Worm (Caenorhabditis elegans) whole organism, L1 larva: ENCODE data around the gene T19H12.2.

Experiments
- ama-1 ChIP-seq: fragments of 150-350 bp; optimal IDR thresholded peaks from 2 replicates; lab custom pipeline; 2014
- lin-35 ChIP-seq, 2 experiments: fragments of 150-350 bp; optimal IDR thresholded peaks; 2 replicates each; lab custom pipeline; 2014; ENCODE audit warnings: missing biosample characterization in 2 of 2, missing genetic modification characterization in 2 of 2, missing genetic modification reagents in 2 of 2
- lir-3 ChIP-seq: sonication (generic microtip); optimal IDR thresholded peaks from 2 replicates; lab custom pipeline; 2016; ENCODE audit warnings: mild to moderate bottlenecking, missing genetic modification characterization, moderate library complexity, missing compliant biosample characterization; ENCODE audit not compliant: poor library complexity
- nhr-11 ChIP-seq: fragments of 150-350 bp; optimal IDR thresholded peaks from 2 replicates; lab custom pipeline; 2014; ENCODE audit warnings: missing biosample characterization, missing genetic modification characterization
- nhr-12 ChIP-seq: sonication (generic microtip); optimal IDR thresholded peaks from 2 replicates; lab custom pipeline; 2017; ENCODE audit warnings: missing biosample characterization, missing genetic modification characterization
- nhr-20 ChIP-seq: sonication (generic microtip); optimal IDR thresholded peaks from 2 replicates; lab custom pipeline; 2016; ENCODE audit warnings: mild to moderate bottlenecking, missing genetic modification characterization, missing compliant biosample characterization
- pqm-1 ChIP-seq: sonication (generic microtip); optimal IDR thresholded peaks from 3 replicates; lab custom pipeline; 2017; ENCODE audit warnings: missing biosample characterization, missing genetic modification characterization
- unc-62 ChIP-seq: fragments of 150-350 bp; optimal IDR thresholded peaks from 2 replicates; lab custom pipeline; 2014; ENCODE audit warnings: missing biosample characterization, missing genetic modification reagents, missing genetic modification characterization
- zip-4 ChIP-seq: fragments of 200-800 bp; sonication (Bioruptor generic); optimal IDR thresholded peaks from 2 replicates; lab custom pipeline; 2018; ENCODE audit warnings: mild to moderate bottlenecking, missing genetic modification characterization, moderate library complexity, missing compliant biosample characterization

DNA sequence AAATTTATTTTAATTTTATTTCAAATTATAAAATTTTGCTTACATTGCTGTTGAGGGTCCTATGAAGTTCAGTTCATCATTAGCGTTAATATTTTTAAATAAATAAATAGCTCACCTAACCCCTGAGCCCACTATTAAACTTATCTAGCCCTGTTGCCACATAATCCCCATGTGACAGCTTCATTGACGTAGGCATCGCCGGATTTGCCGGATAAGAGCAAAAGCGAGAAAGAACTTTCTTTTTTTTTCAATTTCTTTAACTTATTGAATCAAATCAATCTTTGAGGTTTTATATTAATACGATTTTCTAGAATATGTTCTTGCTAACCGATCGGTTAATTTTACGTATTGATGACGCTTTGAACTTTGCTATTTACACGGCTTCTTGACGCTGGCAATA is 38.3 kb upstream of the T19H12.2 start:
- TF ChIP-seq ama-1, result no peak
- TF ChIP-seq pqm-1 (tag; lab: Kevin White, UChicago), result no peak
- no peak for TF ChIP-seq nhr-12
- no peak for TF ChIP-seq lin-35 (GFP tag; optimal IDR thresholded peaks at IDR 0.05; lab: Kevin White, UChicago)
- no peak for TF ChIP-seq lir-3 (tag; lab: Kevin White, UChicago)
- TF ChIP-seq nhr-11 (tag; lab: Kevin White, UChicago), result no peak
- no peak for TF ChIP-seq nhr-20 (tag; lab: Kevin White, UChicago)
- TF ChIP-seq zip-4 (GFP tag; lab: Kevin White, UChicago), result no peak
- no peak for TF ChIP-seq unc-62 (GFP tag; lab: Kevin White, UChicago)
